Fruit fly (Drosophila melanogaster): ENCODE data around the gene gudu.

Gene gudu

DNA sequence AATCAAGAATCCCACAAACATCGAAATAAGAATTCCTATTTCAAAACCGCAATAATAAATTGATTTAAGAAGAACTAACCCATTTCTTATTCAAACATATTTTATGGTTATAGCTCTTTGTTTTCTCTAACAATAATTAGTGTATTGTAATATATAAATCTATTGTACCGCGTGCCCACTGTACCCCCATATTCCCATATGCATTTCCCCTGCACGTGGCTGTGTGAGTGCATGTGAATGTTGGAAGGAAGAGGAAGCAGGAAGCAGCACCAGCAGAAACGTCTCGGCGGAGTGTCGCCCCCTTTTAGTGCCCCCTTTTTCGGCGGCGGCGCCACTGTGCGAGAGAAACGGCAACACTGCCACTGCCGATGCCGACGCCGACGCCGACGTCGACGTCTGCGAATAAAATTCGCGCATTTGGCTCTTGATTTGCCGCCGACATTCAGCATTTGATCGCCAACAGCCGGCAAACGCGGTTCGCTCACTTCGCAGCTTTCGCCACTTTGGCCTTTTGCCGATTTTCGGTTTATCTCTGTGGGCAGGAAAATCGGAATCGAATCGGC is 35.1 kb downstream of the gudu start (continued):
- TF ChIP-seq CG10147 (GFP tag; optimal IDR thresholded peaks at IDR 0.05) (no peak), CG34224 (GFP tag; IDR thresholded peaks at IDR 0.05; ENCODE audit: partially characterized antibody) (peak; percentile 22; the same call in 1 of the 3 replicates), CG9609 (GFP tag; optimal IDR thresholded peaks at IDR 0.05) (no peak), Bgb (GFP tag; IDR thresholded peaks at IDR 0.05; ENCODE audit: partially characterized antibody) (no peak; the same call in 1 of the 2 replicates), CG18599 (GFP tag; optimal IDR thresholded peaks at IDR 0.05) (peak; percentile 46), Ets97D (GFP tag; optimal IDR thresholded peaks at IDR 0.05) (peak; percentile 23), CrebB (tag; optimal IDR thresholded peaks at IDR 0.05) (no peak), Lim3 (GFP tag; IDR thresholded peaks at IDR 0.05) (no peak), zfh2 (GFP tag; optimal IDR thresholded peaks at IDR 0.05) (peak; percentile 67), wor (GFP tag; IDR thresholded peaks at IDR 0.05) (no peak), eyg (GFP tag; optimal IDR thresholded peaks at IDR 0.05) (peak; percentile 16), CG42726 (GFP tag; IDR thresholded peaks at IDR 0.05; ENCODE audit: partially characterized antibody) (0 out of 2 replicates have a peak, but pooled peaks have one; percentile 28), Antp (GFP tag; optimal IDR thresholded peaks at IDR 0.05) (peak; percentile 57), croc (GFP tag; conservative IDR thresholded peaks at IDR 0.05) (no peak), Hsf (GFP tag; optimal IDR thresholded peaks at IDR 0.05) (peak; percentile 12), bigmax (GFP tag; optimal IDR thresholded peaks at IDR 0.05) (no peak), CG16815 (GFP tag; optimal IDR thresholded peaks at IDR 0.05) (peak; percentile 29), hb (GFP tag; IDR thresholded peaks at IDR 0.05; ENCODE audit: partially characterized antibody) (no peak; the same call in 2 of the 3 replicates), CG18764 (GFP tag; optimal IDR thresholded peaks at IDR 0.05) (no peak), CG2712 (tag; optimal IDR thresholded peaks at IDR 0.05) (peak; percentile 33), CG14965 (GFP tag; optimal IDR thresholded peaks at IDR 0.05; ENCODE audit: borderline replicate concordance) (no peak), yki (optimal IDR thresholded peaks at IDR 0.05) (no peak), tgo (GFP tag; IDR thresholded peaks at IDR 0.05) (no peak), Hmr (GFP tag; optimal IDR thresholded peaks at IDR 0.05) (peak; percentile 63), cato (GFP tag; optimal IDR thresholded peaks at IDR 0.05; ENCODE audit: borderline replicate concordance) (no peak), CG16863 (GFP tag; optimal IDR thresholded peaks at IDR 0.05) (no peak), CG11695 (GFP tag; IDR thresholded peaks at IDR 0.05) (0 out of 3 replicates have a peak, but pooled peaks have one; percentile 14), CG33557 (GFP tag; optimal IDR thresholded peaks at IDR 0.05) (no peak), CG8478 (optimal IDR thresholded peaks at IDR 0.05) (no peak), Dp (GFP tag; optimal IDR thresholded peaks at IDR 0.05) (no peak), kay (GFP tag; optimal IDR thresholded peaks at IDR 0.05) (no peak), sqz (GFP tag; optimal IDR thresholded peaks at IDR 0.05) (no peak), Rfx (GFP tag; IDR thresholded peaks at IDR 0.05) (peak; percentile 65), CG9215 (GFP tag; IDR thresholded peaks at IDR 0.05) (peak; percentile 52), CG12219 (GFP tag; optimal IDR thresholded peaks at IDR 0.05) (peak; percentile 4), run (tag; optimal IDR thresholded peaks at IDR 0.05) (no peak), bbx (GFP tag; IDR thresholded peaks at IDR 0.05; ENCODE audit: partially characterized antibody) (0 out of 2 replicates have a peak, but pooled peaks have one; percentile 13), hth (optimal IDR thresholded peaks at IDR 0.05) (no peak), CG17328 (GFP tag; IDR thresholded peaks at IDR 0.05) (no peak; the same call in 1 of the 2 replicates), CG9727 (GFP tag; optimal IDR thresholded peaks at IDR 0.05) (peak; percentile 37), CG4820 (GFP tag; optimal IDR thresholded peaks at IDR 0.05) (no peak), pan (optimal IDR thresholded peaks at IDR 0.05) (no peak), pan (GFP tag; optimal IDR thresholded peaks at IDR 0.05 in 1 of 2, IDR thresholded peaks at IDR 0.05 in 1 of 2) (peak in 1 of 2 experiments; percentile 26), CTCF (GFP tag; optimal IDR thresholded peaks at IDR 0.05) (peak; percentile 92), Pdp1 (GFP tag; optimal IDR thresholded peaks at IDR 0.05) (no peak), Med (GFP tag) (peak; percentile 92), ATbp (GFP tag; optimal IDR thresholded peaks at IDR 0.05) (peak; percentile 26), CG14710 (tag; optimal IDR thresholded peaks at IDR 0.05) (peak; percentile 16), Dref (GFP tag; IDR thresholded peaks at IDR 0.05) (0 out of 2 replicates have a peak, but pooled peaks have one; percentile 10), dati (GFP tag; IDR thresholded peaks at IDR 0.05) (no peak), CG5953 (GFP tag; IDR thresholded peaks at IDR 0.05) (0 out of 2 replicates have a peak, but pooled peaks have one; percentile 17)

Data from whole organism, embryonic.